Fruit fly (Drosophila melanogaster) whole organism, pupa: ENCODE data around the gene Rab10.

Experiments used
- CG10348 ChIP-seq: fragments of 200-800 bp; sonication (Bioruptor generic); IDR thresholded peaks from 2 replicates; pipeline ENCODE4 v1.3.6; 2022; ENCODE audit warnings: missing biosample characterization, missing genetic modification characterization
- CG12605 ChIP-seq: fragments of 200-800 bp; sonication (Bioruptor generic); IDR thresholded peaks from 2 replicates; pipeline ENCODE4 v1.3.6; 2022; ENCODE audit warnings: missing biosample characterization, missing genetic modification characterization
- CG13204 ChIP-seq: fragments of 200-800 bp; sonication (Bioruptor generic); optimal IDR thresholded peaks from 2 replicates; lab custom pipeline; 2018; ENCODE audit warnings: missing biosample characterization, mild to moderate bottlenecking, missing genetic modification characterization, moderate library complexity
- CG14655 ChIP-seq: fragments of 200-800 bp; sonication (Bioruptor generic); optimal IDR thresholded peaks from 3 replicates; lab custom pipeline; 2017; ENCODE audit warnings: mild to moderate bottlenecking, missing biosample characterization, missing genetic modification reagents, missing genetic modification characterization
- CG17806 ChIP-seq: fragments of 200-800 bp; sonication (Bioruptor generic); optimal IDR thresholded peaks from 2 replicates; lab custom pipeline; 2018; ENCODE audit warnings: missing biosample characterization, mild to moderate bottlenecking, missing genetic modification characterization, moderate library complexity
- CG32121 ChIP-seq: fragments of 200-800 bp; sonication (Bioruptor generic); IDR thresholded peaks from 2 replicates; pipeline ENCODE4 v1.3.6; 2022; ENCODE audit warnings: missing biosample characterization, missing genetic modification characterization
- CG34367 ChIP-seq: fragments of 200-800 bp; sonication (Bioruptor generic); optimal IDR thresholded peaks from 2 replicates; lab custom pipeline; 2018; ENCODE audit warnings: missing biosample characterization, mild to moderate bottlenecking, missing genetic modification characterization
- CG8159 ChIP-seq: fragments of 200-800 bp; sonication (Bioruptor generic); optimal IDR thresholded peaks from 3 replicates; lab custom pipeline; 2018; ENCODE audit warnings: missing biosample characterization, mild to moderate bottlenecking, missing genetic modification characterization, moderate library complexity
- D1 ChIP-seq: fragments of 200-800 bp; sonication (Bioruptor generic); optimal IDR thresholded peaks from 2 replicates; lab custom pipeline; 2018; ENCODE audit warnings: missing biosample characterization, mild to moderate bottlenecking, missing genetic modification characterization, moderate library complexity
- EcR ChIP-seq: fragments of 200-800 bp; sonication (Bioruptor generic); optimal IDR thresholded peaks from 3 replicates; lab custom pipeline; 2019; ENCODE audit warnings: missing biosample characterization, missing genetic modification characterization, mild to moderate bottlenecking, moderate library complexity, missing genetic modification reagents
- Ets98B ChIP-seq: fragments of 200-800 bp; sonication (Bioruptor generic); IDR thresholded peaks from 2 replicates; pipeline ENCODE4 v1.3.6; 2022; ENCODE audit warnings: missing biosample characterization, missing genetic modification characterization
- Pif1A ChIP-seq: fragments of 200-800 bp; sonication (Bioruptor generic); optimal IDR thresholded peaks from 3 replicates; lab custom pipeline; 2016; ENCODE audit warnings: missing biosample characterization, missing genetic modification characterization
- Snoo ChIP-seq: fragments of 200-800 bp; sonication (Bioruptor generic); optimal IDR thresholded peaks from 3 replicates; lab custom pipeline; 2017; ENCODE audit warnings: missing biosample characterization, mild to moderate bottlenecking, missing genetic modification characterization, inconsistent platforms
- gl ChIP-seq: fragments of 200-800 bp; sonication (Bioruptor generic); optimal IDR thresholded peaks from 2 replicates; lab custom pipeline; 2018; ENCODE audit warnings: missing biosample characterization, mild to moderate bottlenecking, missing genetic modification characterization

- TF ChIP-seq EcR (GFP tag; lab: Kevin White, UChicago): no peak
- TF ChIP-seq CG17806 (tag; lab: Kevin White, UChicago): no peak
- no peak for TF ChIP-seq gl
- TF ChIP-seq CG13204 (GFP tag; lab: Kevin White, UChicago): no peak
- no peak for TF ChIP-seq CG14655 (GFP tag; lab: Kevin White, UChicago)
- TF ChIP-seq CG10348 (GFP tag; lab: Robert Waterston, UW): no peak
- no peak for TF ChIP-seq Pif1A (GFP tag; lab: Kevin White, UChicago)
- TF ChIP-seq CG32121 (GFP tag; lab: Robert Waterston, UW): no peak
- TF ChIP-seq D1 (tag; lab: Kevin White, UChicago): no peak
- TF ChIP-seq Snoo (tag; lab: Kevin White, UChicago): no peak
- TF ChIP-seq CG8159 (tag; lab: Kevin White, UChicago): no peak
- no peak for TF ChIP-seq CG12605 (GFP tag; lab: Robert Waterston, UW)
- TF ChIP-seq Ets98B (GFP tag; lab: Robert Waterston, UW): no peak
- no peak for TF ChIP-seq CG34367
Measured at dm6 chrX:20245218-20245863, 5.8 kb upstream of the Rab10 start.
